Fruit fly (Drosophila melanogaster) whole organism, pupa: ENCODE measurements around the gene Smvt.

ENCODE experiments used
- CG17806 ChIP-seq: fragments of 200-800 bp; sonication (Bioruptor generic); optimal IDR thresholded peaks from 2 replicates; lab custom pipeline; 2018; ENCODE audit warnings: missing biosample characterization, mild to moderate bottlenecking, missing genetic modification characterization, moderate library complexity
- CG34367 ChIP-seq: fragments of 200-800 bp; sonication (Bioruptor generic); optimal IDR thresholded peaks from 2 replicates; lab custom pipeline; 2018; ENCODE audit warnings: missing biosample characterization, mild to moderate bottlenecking, missing genetic modification characterization
- CG4496 ChIP-seq: fragments of 200-800 bp; sonication (Bioruptor generic); IDR thresholded peaks from 3 replicates; pipeline ENCODE4 v1.3.6; 2022; ENCODE audit warnings: missing biosample characterization, missing genetic modification characterization
- Pif1A ChIP-seq: fragments of 200-800 bp; sonication (Bioruptor generic); optimal IDR thresholded peaks from 3 replicates; lab custom pipeline; 2016; ENCODE audit warnings: missing biosample characterization, missing genetic modification characterization
- rn ChIP-seq: fragments of 200-800 bp; sonication (Bioruptor generic); IDR thresholded peaks from 2 replicates; pipeline ENCODE4 v1.3.6; 2022; ENCODE audit warnings: missing biosample characterization, missing genetic modification characterization

DNA sequence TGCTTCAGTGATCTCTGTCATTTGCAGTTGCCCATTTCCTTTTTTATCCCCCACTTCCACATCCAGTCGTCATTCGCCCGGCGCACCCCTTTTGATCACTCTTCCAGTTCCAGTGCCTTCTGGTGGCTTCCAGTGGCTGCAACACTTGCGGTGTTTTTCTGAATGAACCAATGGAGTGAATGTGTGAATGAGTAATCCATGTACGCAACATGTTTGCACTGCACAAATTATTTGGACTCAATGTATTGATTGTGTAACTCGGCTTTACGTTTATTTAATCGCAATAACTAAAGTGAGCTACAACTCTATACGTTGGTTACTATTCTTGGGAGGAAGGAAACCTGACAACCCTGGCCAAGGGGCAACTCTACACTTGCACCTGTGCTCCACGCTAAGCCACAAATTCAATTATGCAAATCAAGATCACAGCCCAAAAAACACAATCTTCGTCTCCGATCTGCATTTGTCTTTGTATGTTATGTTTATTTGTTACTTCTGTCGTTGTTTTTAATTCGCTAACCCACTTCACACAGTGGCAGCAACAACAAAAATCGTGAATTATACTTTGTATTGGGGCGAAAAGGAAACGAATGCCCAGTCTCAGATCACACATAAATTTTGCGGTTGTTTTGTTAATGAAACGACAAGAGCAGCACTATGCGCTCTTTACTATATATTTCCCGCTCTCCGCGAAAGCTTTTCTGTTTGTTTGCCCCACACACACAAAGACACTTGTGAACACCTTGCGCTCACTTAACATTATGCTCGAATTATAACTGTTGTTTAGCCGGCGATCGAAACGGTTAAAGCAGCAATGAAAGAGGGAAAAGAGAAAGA lies 46.3 kb downstream of the Smvt start:
- TF ChIP-seq CG34367 (tag; lab: Kevin White, UChicago), result no peak
- TF ChIP-seq rn (GFP tag; lab: Robert Waterston, UW), result no peak
- TF ChIP-seq CG17806 (tag; lab: Kevin White, UChicago), result no peak
- TF ChIP-seq CG4496, result peak; percentile 53; the same call in 1 of the 3 replicates
- TF ChIP-seq Pif1A (GFP tag; lab: Kevin White, UChicago), result no peak
